Worm (Caenorhabditis elegans): ENCODE results near the gene smg-6.
A peak's percentile ranks its signal among the peaks of the same experiment; 100 is the strongest.

smg-6 gene

ce11 chrIII:2501377-2502019 is 27.8 kb downstream of the smg-6 start:
- TF ChIP-seq attf-6 (GFP tag; IDR thresholded peaks at IDR 0.05) (peak; percentile 74), madf-3 (GFP tag; IDR thresholded peaks at IDR 0.05) (0 out of 2 replicates have a peak, but pooled peaks have one; percentile 67), madf-6 (GFP tag; IDR thresholded peaks at IDR 0.05) (peak; percentile 35; the same call in 1 of the 2 replicates), D2030.7 (GFP tag; IDR thresholded peaks at IDR 0.05) (peak; percentile 48), ceh-100 (GFP tag; IDR thresholded peaks at IDR 0.05) (0 out of 2 replicates have a peak, but pooled peaks have one; percentile 39), hsf-1 (GFP tag; IDR thresholded peaks at IDR 0.05) (peak; percentile 99), ekl-4 (GFP tag; IDR thresholded peaks at IDR 0.05) (peak; percentile 75), ztf-25 (GFP tag; IDR thresholded peaks at IDR 0.05) (0 out of 2 replicates have a peak, but pooled peaks have one; percentile 4), egrh-3 (GFP tag; IDR thresholded peaks at IDR 0.05) (peak; percentile 95), Y53F4B.3 (GFP tag; IDR thresholded peaks at IDR 0.05) (peak; percentile 41; the same call in 1 of the 2 replicates), pbrm-1 (GFP tag; IDR thresholded peaks at IDR 0.05) (0 out of 2 replicates have a peak, but pooled peaks have one; percentile 42), ceh-40 (GFP tag; IDR thresholded peaks at IDR 0.05) (0 out of 2 replicates have a peak, but pooled peaks have one; percentile 48), egl-18 (GFP tag; IDR thresholded peaks at IDR 0.05) (peak; percentile 24; the same call in 1 of the 2 replicates), aptf-3 (GFP tag; IDR thresholded peaks at IDR 0.05) (0 out of 2 replicates have a peak, but pooled peaks have one; percentile 4)

DNA sequence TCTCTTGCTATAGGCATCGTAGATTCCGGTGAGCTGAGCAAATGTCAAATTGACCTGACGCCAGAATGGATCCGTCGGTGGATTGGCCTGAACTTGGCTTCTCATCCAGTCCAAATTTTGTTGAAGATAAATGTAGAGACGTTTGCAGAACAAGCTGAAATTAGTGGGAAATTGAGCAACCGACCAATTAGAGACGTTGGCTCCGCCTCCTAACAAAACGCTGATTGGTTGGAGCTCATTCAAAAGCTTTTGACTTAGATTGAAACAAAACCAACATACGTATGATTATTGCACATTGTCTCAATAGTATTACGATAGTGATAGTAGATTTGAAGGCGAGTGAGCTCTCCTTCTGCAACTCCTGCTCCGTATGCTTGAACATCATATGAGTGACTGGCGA is 32.8 kb downstream of the smg-6 start:
- TF ChIP-seq F49E8.2 (tag; optimal IDR thresholded peaks at IDR 0.05; ENCODE audit: insufficient read depth) (no peak), F37B4.10 (GFP tag; IDR thresholded peaks at IDR 0.05) (0 out of 2 replicates have a peak, but pooled peaks have one; percentile 39), nfyb-1 (GFP tag; IDR thresholded peaks at IDR 0.05) (peak; percentile 71)

DNA sequence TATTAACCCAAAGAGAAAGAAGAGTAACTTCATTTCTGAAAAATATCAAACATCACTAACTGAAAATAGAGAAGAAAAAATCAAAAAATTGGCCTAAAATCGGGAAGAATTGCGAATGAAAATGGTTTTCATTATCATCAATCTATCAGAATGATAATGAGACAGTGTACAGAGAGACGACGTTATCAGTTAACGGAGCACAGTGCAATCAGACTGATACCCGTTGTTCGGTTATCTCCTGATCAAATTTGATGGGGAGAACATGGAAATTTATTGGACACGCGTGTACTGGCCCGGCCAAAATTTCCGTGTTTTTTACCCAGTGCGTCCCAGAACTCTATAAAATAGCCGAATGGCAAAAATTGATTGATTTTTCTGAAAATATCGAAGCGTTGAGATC is 34.3 kb downstream of the smg-6 start, which contains the start of gene Y54F10AM.8:
Y54F10AM.8 (minus strand) TSS at position 35 of the 400 bp plus-strand sequence.
- TF ChIP-seq nhr-80 (tag; optimal IDR thresholded peaks at IDR 0.05) (peak; percentile 95), repo-1 (tag; optimal IDR thresholded peaks at IDR 0.05) (no peak), ztf-3 (GFP tag; optimal IDR thresholded peaks at IDR 0.05) (no peak), zfh-2 (GFP tag; conservative IDR thresholded peaks at IDR 0.05) (no peak), snpc-4 (GFP tag; optimal IDR thresholded peaks at IDR 0.05) (no peak), snpc-4 (tag; optimal IDR thresholded peaks at IDR 0.05) (peak in 1 of 4 experiments; percentile 45), ets-4 (GFP tag; optimal IDR thresholded peaks at IDR 0.05) (peak; percentile 22)

DNA sequence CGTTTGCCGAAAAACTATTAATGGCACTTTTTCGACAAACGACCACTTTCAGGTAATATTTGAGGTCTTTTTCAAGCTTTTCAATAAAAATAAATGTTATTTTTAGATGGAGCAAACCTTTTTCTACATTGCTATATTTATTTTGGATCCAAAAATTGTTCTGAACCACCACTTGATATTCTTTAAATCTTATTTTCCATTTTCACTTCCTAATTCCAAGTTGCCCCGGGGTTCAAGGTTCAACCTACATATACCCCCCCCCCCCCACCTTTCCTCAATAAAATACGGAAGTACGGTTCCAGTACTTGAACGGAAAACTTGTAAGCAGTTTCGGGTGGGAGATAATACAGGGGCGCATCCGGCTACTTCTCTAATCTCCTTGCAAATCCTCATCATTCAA is 34.9 kb downstream of the smg-6 start, which contains the start of gene Y54F10AM.6:
Y54F10AM.6 (plus strand) TSS at position 301 of the 400 bp plus-strand sequence.
- TF ChIP-seq ceh-100 (GFP tag; IDR thresholded peaks at IDR 0.05) (no peak), B0261.1 (tag; optimal IDR thresholded peaks at IDR 0.05) (no peak), dpl-1 (GFP tag; optimal IDR thresholded peaks at IDR 0.05) (no peak), dox-1 (GFP tag; IDR thresholded peaks at IDR 0.05) (no peak), attf-5 (GFP tag; optimal IDR thresholded peaks at IDR 0.05) (no peak)

DNA sequence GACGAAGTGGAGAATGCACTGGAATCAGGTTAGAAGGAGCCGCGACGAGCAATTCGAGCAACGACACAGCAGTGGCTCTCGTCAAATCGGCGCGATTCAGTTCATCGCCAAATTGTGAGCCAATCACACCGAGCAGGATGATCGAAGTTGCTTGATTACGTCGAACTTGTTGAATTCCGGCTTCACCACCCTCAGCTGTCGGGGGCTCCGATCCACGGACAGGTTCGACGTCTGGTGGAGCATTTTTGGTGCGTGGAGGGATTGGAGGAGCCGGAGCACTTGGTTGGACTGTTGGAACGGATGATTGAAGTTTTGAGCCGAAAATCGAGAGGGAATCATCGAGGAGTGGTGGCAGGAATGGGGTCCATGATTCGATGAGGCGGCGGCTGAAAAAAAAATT is 41.8 kb downstream of the smg-6 start:
- no peak for TF ChIP-seq dpl-1 (GFP tag; optimal IDR thresholded peaks at IDR 0.05)
- peak; percentile 60; the same call in 1 of the 2 replicates for TF ChIP-seq zfh-2 (GFP tag; conservative IDR thresholded peaks at IDR 0.05)

DNA sequence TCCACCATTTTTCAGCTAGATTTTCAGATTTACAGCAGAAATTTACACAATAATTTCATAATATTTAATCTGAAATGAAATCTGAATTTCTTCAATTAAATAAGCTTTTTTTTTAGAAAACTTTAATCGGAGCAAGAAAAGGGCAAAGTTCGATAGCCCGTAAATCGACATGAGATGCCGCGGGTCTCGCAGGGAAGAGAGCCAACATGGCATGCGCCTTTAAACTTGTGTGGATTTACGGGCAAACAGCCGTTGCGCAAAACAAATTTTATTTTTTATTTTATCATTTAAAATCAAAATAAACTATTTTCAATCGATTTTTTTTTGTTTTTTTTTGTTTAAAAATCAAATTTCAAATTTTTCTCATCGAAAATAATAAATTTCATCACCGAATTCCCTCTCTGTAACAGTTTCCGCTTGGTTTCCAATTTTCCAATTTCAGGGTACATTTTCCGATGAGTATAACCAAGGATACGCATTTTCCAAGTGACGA is 55.0 kb downstream of the smg-6 start, which contains the start of the genes Y54F10AM.15, rbc-2 and ndua-8:
Y54F10AM.15 (minus strand) TSS at position 59 of the 493 bp plus-strand sequence.
rbc-2 (minus strand) TSS at position 69 of the 493 bp plus-strand sequence.
ndua-8 (plus strand) TSS at position 443 of the 493 bp plus-strand sequence.
- TF ChIP-seq ztf-25 (GFP tag; IDR thresholded peaks at IDR 0.05), result no peak
- peak; percentile 5 for TF ChIP-seq ztf-26 (tag; optimal IDR thresholded peaks at IDR 0.05)
- peak; percentile 88 for TF ChIP-seq madf-6 (GFP tag; IDR thresholded peaks at IDR 0.05)
- peak; percentile 86 for TF ChIP-seq mcd-1 (GFP tag; IDR thresholded peaks at IDR 0.05)
- TF ChIP-seq hlh-12 (tag; optimal IDR thresholded peaks at IDR 0.05), result no peak
- no peak for TF ChIP-seq chd-7 (tag; optimal IDR thresholded peaks at IDR 0.05)
- no peak for TF ChIP-seq F52B5.7 (tag; optimal IDR thresholded peaks at IDR 0.05)
- TF ChIP-seq athp-1 (tag; optimal IDR thresholded peaks at IDR 0.05), result peak; percentile 41
- TF ChIP-seq hsf-1 (GFP tag; IDR thresholded peaks at IDR 0.05), result no peak
- TF ChIP-seq madf-8 (GFP tag; conservative IDR thresholded peaks at IDR 0.05), result peak; percentile 71
- TF ChIP-seq T26A5.8 (tag; optimal IDR thresholded peaks at IDR 0.05), result no peak
- TF ChIP-seq nhr-90 (tag; optimal IDR thresholded peaks at IDR 0.05), result no peak
- TF ChIP-seq bed-2 (GFP tag; IDR thresholded peaks at IDR 0.05), result no peak
- TF ChIP-seq Y56A3A.18 (GFP tag; IDR thresholded peaks at IDR 0.05), result no peak
- TF ChIP-seq ztf-28 (GFP tag; IDR thresholded peaks at IDR 0.05), result no peak

Measured in whole organism, young adult.